Worm (Caenorhabditis elegans) whole organism, L4/young adult: Measurements from ENCODE around the gene sds-22.

ENCODE experiments used
- W03F9.2 ChIP-seq: fragments of 150-350 bp; optimal IDR thresholded peaks from 2 replicates; lab custom pipeline; 2014; ENCODE audit warnings: missing biosample characterization, missing genetic modification characterization
- him-1 ChIP-seq: sonication (generic microtip); optimal IDR thresholded peaks from 2 replicates; lab custom pipeline; 2016; ENCODE audit warnings: missing genotype, missing genetic modification reagents, missing genetic modification characterization, missing compliant biosample characterization

ce11 chrII:7907539-7907997 lies 49.4 kb downstream of the sds-22 start, which contains the start of gene best-23:
- TF ChIP-seq him-1 (no peak), W03F9.2 (tag; lab: Kevin White, UChicago) (no peak)
